Worm (Caenorhabditis elegans) whole organism, midembryonic: Measurements from ENCODE around the gene T25B6.6.

Experiments
- T22C8.4 ChIP-seq: fragments of 200-800 bp; sonication (Bioruptor generic); IDR thresholded peaks from 2 replicates; pipeline ENCODE4 v1.3.6; 2022; ENCODE audit warnings: missing genetic modification characterization, missing compliant biosample characterization
- tab-1 ChIP-seq: fragments of 200-800 bp; sonication (Bioruptor generic); IDR thresholded peaks from 2 replicates; pipeline ENCODE4 v1.3.6; 2022; ENCODE audit warnings: missing genetic modification characterization, missing compliant biosample characterization

DNA sequence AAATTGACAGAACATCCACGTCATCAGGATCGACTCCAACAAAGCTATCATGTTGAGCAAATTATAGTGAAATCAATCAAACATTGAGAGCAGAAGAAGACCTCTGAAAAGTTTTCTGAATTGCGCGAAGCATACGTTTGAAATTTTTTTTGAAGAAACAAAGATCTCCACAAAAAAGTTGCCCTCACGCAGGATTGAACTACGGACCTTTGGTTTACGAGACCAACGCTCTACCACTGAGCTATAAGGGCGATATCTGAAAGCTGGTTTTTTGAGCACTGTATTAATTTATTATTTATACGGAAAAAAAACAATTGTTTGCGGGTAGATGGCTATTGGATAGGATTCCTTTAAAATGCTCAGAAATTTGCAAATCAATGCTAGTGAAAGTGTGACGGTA, 2.8 kb upstream of the T25B6.6 start:
- TF ChIP-seq tab-1 (GFP tag; lab: Robert Waterston, UW) (no peak), T22C8.4 (GFP tag; lab: Robert Waterston, UW) (no peak)
